Fruit fly (Drosophila melanogaster) whole organism, prepupa: ENCODE measurements around the gene CG13123.
A peak's percentile ranks its signal among the peaks of the same experiment; 100 is the strongest.

ENCODE experiments used
- CG10631 ChIP-seq: fragments of 200-800 bp; sonication (Bioruptor generic); optimal IDR thresholded peaks from 2 replicates; lab custom pipeline; 2016; ENCODE audit warnings: missing biosample characterization, missing genetic modification characterization
- CG10669 ChIP-seq: fragments of 200-800 bp; sonication (Bioruptor generic); optimal IDR thresholded peaks from 3 replicates; lab custom pipeline; 2018; ENCODE audit warnings: missing biosample characterization, mild to moderate bottlenecking, missing genetic modification characterization, moderate library complexity
- CG11762 ChIP-seq: fragments of 200-800 bp; sonication (Bioruptor generic); optimal IDR thresholded peaks from 3 replicates; lab custom pipeline; 2016; ENCODE audit warnings: missing biosample characterization, missing genetic modification characterization; ENCODE audit not compliant: insufficient read depth
- CG11902 ChIP-seq: fragments of 200-800 bp; sonication (Bioruptor generic); optimal IDR thresholded peaks from 3 replicates; lab custom pipeline; 2016; ENCODE audit warnings: missing biosample characterization, missing genetic modification characterization
- CG16779 ChIP-seq: fragments of 200-800 bp; sonication (Bioruptor generic); optimal IDR thresholded peaks from 3 replicates; lab custom pipeline; 2017; ENCODE audit warnings: missing biosample characterization, mild to moderate bottlenecking, missing genetic modification characterization
- CG3032 ChIP-seq: fragments of 200-800 bp; optimal IDR thresholded peaks from 2 replicates; lab custom pipeline; 2019; ENCODE audit warnings: missing biosample characterization, mild to moderate bottlenecking, missing genetic modification characterization, moderate library complexity
- CG31627 ChIP-seq: fragments of 200-800 bp; sonication (Bioruptor generic); optimal IDR thresholded peaks from 3 replicates; lab custom pipeline; 2016; ENCODE audit warnings: missing biosample characterization, missing genetic modification characterization
- CG32006 ChIP-seq: fragments of 200-800 bp; sonication (Bioruptor generic); optimal IDR thresholded peaks from 3 replicates; lab custom pipeline; 2017; ENCODE audit warnings: missing biosample characterization, mild to moderate bottlenecking, missing genetic modification characterization
- CG34406 ChIP-seq: fragments of 200-800 bp; sonication (Bioruptor generic); optimal IDR thresholded peaks from 3 replicates; lab custom pipeline; 2016; ENCODE audit warnings: missing biosample characterization, missing genetic modification characterization
- CG3919 ChIP-seq: fragments of 200-800 bp; sonication (Bioruptor generic); optimal IDR thresholded peaks from 3 replicates; lab custom pipeline; 2016; ENCODE audit warnings: missing biosample characterization, missing genetic modification characterization
- CG4318 ChIP-seq: fragments of 200-800 bp; sonication (Bioruptor generic); optimal IDR thresholded peaks from 3 replicates; lab custom pipeline; 2017; ENCODE audit warnings: missing biosample characterization, mild to moderate bottlenecking, missing genetic modification characterization
- CG6163 ChIP-seq: fragments of 200-800 bp; sonication (Bioruptor generic); IDR thresholded peaks from 3 replicates; pipeline ENCODE4 v1.3.6; 2022; ENCODE audit warnings: missing biosample characterization, missing genetic modification characterization
- CG6276 ChIP-seq: fragments of 200-800 bp; sonication (Bioruptor generic); optimal IDR thresholded peaks from 2 replicates; lab custom pipeline; 2017; ENCODE audit warnings: missing biosample characterization, mild to moderate bottlenecking, missing genetic modification characterization
- CG6808 ChIP-seq: fragments of 200-800 bp; sonication (Bioruptor generic); optimal IDR thresholded peaks from 3 replicates; lab custom pipeline; 2017; ENCODE audit warnings: missing biosample characterization, missing genetic modification characterization, mild to moderate bottlenecking, moderate library complexity, missing genetic modification reagents
- CG6854 ChIP-seq: fragments of 200-800 bp; sonication (Bioruptor generic); optimal IDR thresholded peaks from 2 replicates; lab custom pipeline; 2017; ENCODE audit warnings: missing biosample characterization, mild to moderate bottlenecking, missing genetic modification characterization
- CG7368 ChIP-seq: fragments of 200-800 bp; sonication (Bioruptor generic); optimal IDR thresholded peaks from 3 replicates; lab custom pipeline; 2016; ENCODE audit warnings: missing biosample characterization, missing genetic modification characterization
- CG8119 ChIP-seq: fragments of 200-800 bp; sonication (Bioruptor generic); IDR thresholded peaks from 3 replicates; pipeline ENCODE4 v1.3.6; 2022; ENCODE audit warnings: missing biosample characterization, missing genetic modification characterization
- CG8319 ChIP-seq: fragments of 200-800 bp; sonication (Bioruptor generic); optimal IDR thresholded peaks from 3 replicates; lab custom pipeline; 2016; ENCODE audit warnings: missing biosample characterization, missing genetic modification characterization
- CG8632 ChIP-seq: fragments of 200-800 bp; sonication (Bioruptor generic); optimal IDR thresholded peaks from 3 replicates; lab custom pipeline; 2016; ENCODE audit warnings: missing biosample characterization, missing genetic modification characterization
- CG9139 ChIP-seq: fragments of 200-800 bp; sonication (Bioruptor generic); optimal IDR thresholded peaks from 3 replicates; lab custom pipeline; 2017; ENCODE audit warnings: missing biosample characterization, mild to moderate bottlenecking, missing genetic modification characterization
- Eip75B ChIP-seq: fragments of 200-800 bp; sonication (Bioruptor generic); optimal IDR thresholded peaks from 3 replicates; lab custom pipeline; 2016; ENCODE audit warnings: missing biosample characterization, missing genetic modification characterization
- Eip78C ChIP-seq: fragments of 200-800 bp; sonication (Bioruptor generic); peaks from one replicate; lab custom pipeline; 2016; ENCODE audit warnings: missing biosample characterization, missing genetic modification characterization
- Eip93F ChIP-seq: fragments of 200-800 bp; sonication (Bioruptor generic); optimal IDR thresholded peaks from 2 replicates; lab custom pipeline; 2016; ENCODE audit warnings: missing biosample characterization, mild to moderate bottlenecking, missing genetic modification characterization
- Ets21C ChIP-seq: fragments of 200-800 bp; sonication (Bioruptor generic); optimal IDR thresholded peaks from 3 replicates; lab custom pipeline; 2016; ENCODE audit warnings: missing biosample characterization, missing genetic modification characterization
- Ets96B ChIP-seq: fragments of 200-800 bp; optimal IDR thresholded peaks from 2 replicates; lab custom pipeline; 2019; ENCODE audit warnings: missing biosample characterization, mild to moderate bottlenecking, missing genetic modification characterization, moderate library complexity
- Gug ChIP-seq: fragments of 200-800 bp; sonication (Bioruptor generic); IDR thresholded peaks from 2 replicates; pipeline ENCODE4 v1.3.6; 2022; ENCODE audit warnings: missing biosample characterization, missing genetic modification characterization
- Hr38 ChIP-seq: sonication (Bioruptor generic); optimal IDR thresholded peaks from 2 replicates; lab custom pipeline; 2016; ENCODE audit warnings: missing biosample characterization, missing genetic modification characterization
- Met ChIP-seq: fragments of 200-800 bp; sonication (Bioruptor generic); optimal IDR thresholded peaks from 3 replicates; lab custom pipeline; 2016; ENCODE audit warnings: missing biosample characterization, missing genetic modification characterization
- OdsH ChIP-seq: fragments of 200-800 bp; sonication (Bioruptor generic); optimal IDR thresholded peaks from 3 replicates; lab custom pipeline; 2016; ENCODE audit warnings: missing biosample characterization, missing genetic modification characterization
- Smox ChIP-seq: fragments of 200-800 bp; sonication (Bioruptor generic); optimal IDR thresholded peaks from 3 replicates; lab custom pipeline; 2016; ENCODE audit warnings: missing biosample characterization, missing genetic modification characterization
- Sox14 ChIP-seq: fragments of 200-800 bp; sonication (Bioruptor generic); optimal IDR thresholded peaks from 3 replicates; lab custom pipeline; 2016; ENCODE audit warnings: missing biosample characterization, missing genetic modification characterization
- Sox15 ChIP-seq: fragments of 200-800 bp; sonication (Bioruptor generic); optimal IDR thresholded peaks from 3 replicates; lab custom pipeline; 2016; ENCODE audit warnings: missing biosample characterization, missing genetic modification characterization
- achi ChIP-seq: fragments of 200-800 bp; sonication (Bioruptor generic); optimal IDR thresholded peaks from 3 replicates; lab custom pipeline; 2016; ENCODE audit warnings: missing biosample characterization, missing genetic modification characterization
- acj6 ChIP-seq: fragments of 200-800 bp; sonication (Bioruptor generic); optimal IDR thresholded peaks from 3 replicates; lab custom pipeline; 2016; ENCODE audit warnings: missing biosample characterization, missing genetic modification characterization
- cyc ChIP-seq: fragments of 200-800 bp; sonication (Bioruptor generic); optimal IDR thresholded peaks from 3 replicates; lab custom pipeline; 2016; ENCODE audit warnings: missing biosample characterization, missing genetic modification characterization
- dac ChIP-seq: fragments of 200-800 bp; sonication (Bioruptor generic); optimal IDR thresholded peaks from 2 replicates; lab custom pipeline; 2017; ENCODE audit warnings: missing biosample characterization, mild to moderate bottlenecking, missing genetic modification characterization
- eg ChIP-seq: fragments of 200-800 bp; sonication (Bioruptor generic); IDR thresholded peaks from 3 replicates; pipeline ENCODE4 v1.3.6; 2022; ENCODE audit warnings: missing biosample characterization, missing genetic modification characterization
- fd85E ChIP-seq: fragments of 200-800 bp; sonication (Bioruptor generic); optimal IDR thresholded peaks from 3 replicates; lab custom pipeline; 2016; ENCODE audit warnings: missing biosample characterization, missing genetic modification characterization
- fkh ChIP-seq: fragments of 200-800 bp; sonication (Bioruptor generic); optimal IDR thresholded peaks from 3 replicates; lab custom pipeline; 2017; ENCODE audit warnings: missing biosample characterization, mild to moderate bottlenecking, missing genetic modification characterization, moderate library complexity
- lz ChIP-seq: fragments of 200-800 bp; sonication (Bioruptor generic); optimal IDR thresholded peaks from 3 replicates; lab custom pipeline; 2016; ENCODE audit warnings: missing biosample characterization, missing genetic modification characterization
- net ChIP-seq: fragments of 200-800 bp; sonication (Bioruptor generic); optimal IDR thresholded peaks from 3 replicates; lab custom pipeline; 2016; ENCODE audit warnings: missing biosample characterization, missing genetic modification characterization
- pdm3 ChIP-seq: fragments of 200-800 bp; sonication (Bioruptor generic); optimal IDR thresholded peaks from 3 replicates; lab custom pipeline; 2016; ENCODE audit warnings: missing biosample characterization, missing genetic modification characterization
- spab ChIP-seq: fragments of 200-800 bp; sonication (Bioruptor generic); optimal IDR thresholded peaks from 2 replicates; lab custom pipeline; 2017; ENCODE audit warnings: missing biosample characterization, mild to moderate bottlenecking, missing genetic modification characterization, missing genetic modification reagents
- ss ChIP-seq, 2 experiments: fragments of 200-800 bp; sonication (Bioruptor generic); optimal IDR thresholded peaks; 2 replicates in 1 of 2; 3 replicates in 1 of 2; lab custom pipeline; 2017 to 2018; ENCODE audit warnings: mild to moderate bottlenecking in 2 of 2, missing biosample characterization in 2 of 2, missing genetic modification characterization in 2 of 2, moderate library complexity in 1 of 2
- svp ChIP-seq: fragments of 200-800 bp; sonication (Bioruptor generic); peaks from one replicate; lab custom pipeline; 2016; ENCODE audit warnings: missing biosample characterization, missing genetic modification characterization
- vri ChIP-seq: fragments of 200-800 bp; sonication (Bioruptor generic); optimal IDR thresholded peaks from 3 replicates; lab custom pipeline; 2016; ENCODE audit warnings: missing biosample characterization, mild to moderate bottlenecking, missing genetic modification characterization

CG13123 gene

DNA sequence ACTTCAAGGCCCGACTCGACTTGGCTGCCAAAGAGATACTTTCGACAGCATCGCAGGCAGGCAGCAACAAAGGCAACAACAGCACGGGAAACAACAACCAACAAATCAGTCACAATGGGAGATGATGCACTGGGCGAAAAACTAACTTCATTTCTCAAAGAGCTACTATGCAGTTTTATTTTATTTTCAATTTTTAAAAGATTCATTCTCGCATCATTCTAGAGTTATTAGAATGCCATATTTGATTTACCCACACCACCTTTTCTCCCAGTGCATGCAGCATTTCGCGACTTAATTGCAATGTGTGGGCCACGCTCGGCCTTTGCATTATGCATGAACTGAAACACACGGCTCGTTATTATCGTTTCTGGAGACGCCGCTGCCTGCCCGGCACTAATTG is 36.0 kb upstream of the CG13123 start (continued):
- TF ChIP-seq net (GFP tag; lab: Kevin White, UChicago) (peak; percentile 24), vri (GFP tag; lab: Kevin White, UChicago) (peak; percentile 26), Met (GFP tag; lab: Kevin White, UChicago) (peak; percentile 79), CG9139 (GFP tag; lab: Kevin White, UChicago) (peak; percentile 36), acj6 (peak; percentile 71), CG32006 (GFP tag; lab: Kevin White, UChicago) (peak; percentile 60), CG6808 (GFP tag; lab: Kevin White, UChicago) (peak; percentile 61), dac (no peak), CG10669 (GFP tag; lab: Kevin White, UChicago) (peak; percentile 72), eg (GFP tag; lab: Robert Waterston, UW) (peak; percentile 74), svp (GFP tag; lab: Kevin White, UChicago) (peak; percentile 79), cyc (GFP tag; lab: Kevin White, UChicago) (peak; percentile 71), fd85E (GFP tag; lab: Kevin White, UChicago) (no peak)

DNA sequence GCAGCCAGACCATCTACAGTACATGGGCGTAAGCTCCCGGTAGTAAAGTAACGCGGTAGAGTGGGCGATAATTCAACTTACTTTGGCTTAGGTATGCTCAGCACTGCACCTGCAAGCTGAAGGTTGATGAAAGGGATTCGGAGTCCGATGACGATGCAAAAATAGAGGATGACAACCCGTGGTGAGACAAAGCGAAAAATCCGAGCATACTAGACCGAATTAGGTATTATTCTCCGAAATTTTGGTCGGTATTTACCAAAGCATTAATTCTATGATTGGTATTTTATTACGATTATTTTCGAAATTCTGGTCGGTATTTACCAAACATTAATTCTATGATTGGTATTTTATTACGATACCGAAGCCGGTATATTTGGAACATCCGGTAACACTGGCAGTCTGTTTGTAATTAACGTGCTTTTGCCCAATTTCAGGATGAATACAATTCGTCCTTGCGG is 2.3 kb downstream of the CG13123 start, which contains the start of gene CG4036:
Gene CG4036 (plus strand): TSS at position 348 of the 458 bp plus-strand sequence.
- TF ChIP-seq CG6854 (peak; percentile 16), Sox14 (peak; percentile 31), CG10631 (GFP tag; lab: Kevin White, UChicago) (no peak)

DNA sequence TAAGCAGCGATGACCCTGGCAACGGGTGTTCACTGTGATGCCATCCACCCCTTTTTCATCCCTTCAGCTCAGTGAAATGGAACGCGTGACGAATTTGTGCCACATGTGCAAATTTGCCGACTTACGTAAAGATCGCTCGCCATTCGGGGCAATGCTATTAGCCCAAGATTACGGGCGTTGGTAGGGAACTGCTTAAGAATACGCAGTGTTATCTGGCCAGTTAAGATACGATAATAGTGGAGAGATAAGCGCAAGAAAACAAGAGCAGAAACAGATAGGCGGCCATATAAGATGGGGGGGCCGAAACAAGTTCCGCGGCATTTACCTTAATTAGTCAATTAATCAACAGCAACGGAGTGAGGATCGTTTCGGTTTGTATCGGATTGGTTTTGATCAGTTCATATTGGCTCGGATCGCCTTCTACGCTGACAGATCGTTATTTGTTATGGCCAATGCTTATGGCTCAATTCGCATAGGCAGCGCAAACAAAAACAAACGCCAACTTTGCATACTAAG is 6.9 kb downstream of the CG13123 start:
- TF ChIP-seq Gug (no peak), lz (no peak), CG4318 (GFP tag; lab: Kevin White, UChicago) (no peak), Smox (GFP tag; lab: Kevin White, UChicago) (no peak), achi (GFP tag; lab: Kevin White, UChicago) (no peak), Eip93F (GFP tag; lab: Kevin White, UChicago) (no peak), Met (GFP tag; lab: Kevin White, UChicago) (no peak), Sox14 (no peak), Hr38 (GFP tag; lab: Kevin White, UChicago) (no peak), CG11762 (GFP tag; lab: Kevin White, UChicago) (no peak), net (GFP tag; lab: Kevin White, UChicago) (no peak), CG34406 (GFP tag; lab: Kevin White, UChicago) (no peak), dac (no peak), CG8319 (GFP tag; lab: Kevin White, UChicago) (no peak), acj6 (no peak), CG6163 (GFP tag; lab: Robert Waterston, UW) (peak; percentile 15; the same call in 1 of the 3 replicates), CG6854 (no peak), cyc (GFP tag; lab: Kevin White, UChicago) (no peak), CG32006 (GFP tag; lab: Kevin White, UChicago) (no peak), Eip75B (no peak), CG3919 (no peak), Eip78C (GFP tag; lab: Kevin White, UChicago) (peak; percentile 65), CG7368 (GFP tag; lab: Kevin White, UChicago) (no peak), OdsH (peak; percentile 9), ss (GFP tag; optimal IDR thresholded peaks at IDR 0.05; lab: Kevin White, UChicago) (peak in 1 of 2 experiments; percentile 31), vri (GFP tag; lab: Kevin White, UChicago) (peak; percentile 95), CG31627 (GFP tag; lab: Kevin White, UChicago) (no peak), CG16779 (tag; lab: Kevin White, UChicago) (no peak), fkh (peak; percentile 62), CG6276 (GFP tag; lab: Kevin White, UChicago) (no peak), pdm3 (GFP tag; lab: Kevin White, UChicago) (no peak), eg (GFP tag; lab: Robert Waterston, UW) (0 out of 3 replicates have a peak, but pooled peaks have one; percentile 6), Sox15 (GFP tag; lab: Kevin White, UChicago) (no peak), CG11902 (GFP tag; lab: Kevin White, UChicago) (no peak), spab (no peak), CG8632 (GFP tag; lab: Kevin White, UChicago) (peak; percentile 13), Ets21C (GFP tag; lab: Kevin White, UChicago) (no peak), Ets96B (tag; lab: Kevin White, UChicago) (no peak), CG8119 (GFP tag; lab: Robert Waterston, UW) (no peak), svp (GFP tag; lab: Kevin White, UChicago) (no peak), fd85E (GFP tag; lab: Kevin White, UChicago) (no peak), CG3032 (tag; lab: Kevin White, UChicago) (no peak)
